Worm (Caenorhabditis elegans) whole organism, young adult: Measurements from ENCODE around the gene R02D5.9.
A peak's percentile ranks its signal among the peaks of the same experiment; 100 is the strongest.

Source experiments
- B0261.1 ChIP-seq: sonication (generic microtip); optimal IDR thresholded peaks from 2 replicates; lab custom pipeline; 2016; ENCODE audit warnings: mild to moderate bottlenecking, missing genetic modification characterization, moderate library complexity, missing compliant biosample characterization
- C06A6.2 ChIP-seq: fragments of 200-800 bp; sonication (Bioruptor generic); conservative IDR thresholded peaks from 2 replicates; pipeline ENCODE4 v1.3.6; 2022; ENCODE audit warnings: missing genetic modification characterization, missing compliant biosample characterization
- F33H1.4 ChIP-seq: fragments of 200-800 bp; sonication (Bioruptor generic); IDR thresholded peaks from 2 replicates; pipeline ENCODE4 v1.3.6; 2022; ENCODE audit warnings: missing genetic modification reagents, missing genetic modification characterization, missing compliant biosample characterization
- F39B2.1 ChIP-seq: fragments of 200-800 bp; sonication (Bioruptor generic); IDR thresholded peaks from 2 replicates; pipeline ENCODE4 v1.3.6; 2022; ENCODE audit warnings: missing genetic modification reagents, missing genetic modification characterization, missing compliant biosample characterization
- F49E8.2 ChIP-seq: sonication (generic microtip); optimal IDR thresholded peaks from 3 replicates; lab custom pipeline; 2017; ENCODE audit warnings: missing genetic modification characterization, mild to moderate bottlenecking, missing compliant biosample characterization, antibody characterized with exemption, moderate library complexity; ENCODE audit not compliant: insufficient read depth
- F55B11.4 ChIP-seq: sonication (generic microtip); optimal IDR thresholded peaks from 2 replicates; lab custom pipeline; 2016; ENCODE audit warnings: missing compliant biosample characterization, missing genetic modification characterization, borderline replicate concordance; ENCODE audit not compliant: insufficient read depth
- Y53G8AR.9 ChIP-seq: fragments of 200-800 bp; sonication (Bioruptor generic); conservative IDR thresholded peaks from 2 replicates; pipeline ENCODE4 v1.3.6; 2022; ENCODE audit warnings: missing genetic modification reagents, missing genetic modification characterization, missing compliant biosample characterization
- Y56A3A.18 ChIP-seq: fragments of 200-800 bp; sonication (Bioruptor generic); IDR thresholded peaks from 2 replicates; pipeline ENCODE4 v1.3.6; 2022; ENCODE audit warnings: missing genetic modification reagents, missing genetic modification characterization, missing compliant biosample characterization
- athp-1 ChIP-seq: sonication (generic microtip); optimal IDR thresholded peaks from 2 replicates; lab custom pipeline; 2017; ENCODE audit warnings: mild to moderate bottlenecking, missing genetic modification characterization, missing compliant biosample characterization
- attf-5 ChIP-seq: fragments of 200-800 bp; sonication (Bioruptor generic); optimal IDR thresholded peaks from 2 replicates; lab custom pipeline; 2018; ENCODE audit warnings: mild to moderate bottlenecking, missing genetic modification characterization, missing compliant biosample characterization
- bed-1 ChIP-seq: fragments of 200-800 bp; sonication (Bioruptor generic); IDR thresholded peaks from 2 replicates; pipeline ENCODE4 v1.3.6; 2022; ENCODE audit warnings: missing genetic modification reagents, missing genetic modification characterization, missing compliant biosample characterization
- ceh-100 ChIP-seq: fragments of 200-800 bp; sonication (Bioruptor generic); IDR thresholded peaks from 2 replicates; pipeline ENCODE4 v1.3.6; 2022; ENCODE audit warnings: missing genetic modification reagents, missing genetic modification characterization, missing compliant biosample characterization
- ceh-27 ChIP-seq: fragments of 200-800 bp; sonication (Bioruptor generic); optimal IDR thresholded peaks from 2 replicates; lab custom pipeline; 2018; ENCODE audit warnings: mild to moderate bottlenecking, missing genetic modification characterization, moderate library complexity, missing compliant biosample characterization
- ceh-91 ChIP-seq: fragments of 200-800 bp; sonication (Bioruptor generic); IDR thresholded peaks from 2 replicates; pipeline ENCODE4 v1.3.6; 2022; ENCODE audit warnings: missing genetic modification reagents, missing genetic modification characterization, missing compliant biosample characterization
- dox-1 ChIP-seq: fragments of 200-800 bp; sonication (Bioruptor generic); IDR thresholded peaks from 2 replicates; pipeline ENCODE4 v1.3.6; 2022; ENCODE audit warnings: missing genetic modification reagents, missing genetic modification characterization, missing compliant biosample characterization
- dpff-1 ChIP-seq: sonication (generic microtip); optimal IDR thresholded peaks from 2 replicates; lab custom pipeline; 2017; ENCODE audit warnings: mild to moderate bottlenecking, missing genetic modification characterization, missing compliant biosample characterization
- efl-1 ChIP-seq: fragments of 150-350 bp; optimal IDR thresholded peaks from 2 replicates; lab custom pipeline; 2014; ENCODE audit warnings: missing biosample characterization, missing genetic modification reagents, missing genetic modification characterization
- ekl-4 ChIP-seq: fragments of 200-800 bp; sonication (Bioruptor generic); IDR thresholded peaks from 2 replicates; pipeline ENCODE4 v1.3.6; 2022; ENCODE audit warnings: missing genetic modification reagents, missing genetic modification characterization, missing compliant biosample characterization
- him-1 ChIP-seq: sonication (generic microtip); optimal IDR thresholded peaks from 2 replicates; lab custom pipeline; 2016; ENCODE audit warnings: missing genotype, missing genetic modification reagents, missing genetic modification characterization, missing compliant biosample characterization
- hmg-20 ChIP-seq: fragments of 200-800 bp; sonication (Bioruptor generic); IDR thresholded peaks from 2 replicates; pipeline ENCODE4 v1.3.6; 2022; ENCODE audit warnings: missing genetic modification reagents, missing genetic modification characterization, missing compliant biosample characterization
- hrde-1 ChIP-seq: sonication (generic microtip); optimal IDR thresholded peaks from 2 replicates; lab custom pipeline; 2016; ENCODE audit warnings: missing genetic modification characterization, mild to moderate bottlenecking, missing compliant biosample characterization, moderate library complexity, missing genotype, missing genetic modification reagents, borderline replicate concordance
- let-526 ChIP-seq: fragments of 200-800 bp; sonication (Bioruptor generic); IDR thresholded peaks from 2 replicates; pipeline ENCODE4 v1.3.6; 2022; ENCODE audit warnings: missing genetic modification reagents, missing genetic modification characterization, missing compliant biosample characterization
- lsl-1 ChIP-seq: fragments of 200-800 bp; sonication (Bioruptor generic); optimal IDR thresholded peaks from 2 replicates; lab custom pipeline; 2018; ENCODE audit warnings: mild to moderate bottlenecking, missing genetic modification characterization, moderate library complexity, missing compliant biosample characterization
- madf-8 ChIP-seq: fragments of 200-800 bp; sonication (Bioruptor generic); conservative IDR thresholded peaks from 2 replicates; pipeline ENCODE4 v1.3.6; 2022; ENCODE audit warnings: missing genetic modification reagents, missing genetic modification characterization, missing compliant biosample characterization
- mcd-1 ChIP-seq: fragments of 200-800 bp; sonication (Bioruptor generic); IDR thresholded peaks from 2 replicates; pipeline ENCODE4 v1.3.6; 2022; ENCODE audit warnings: missing genetic modification reagents, missing genetic modification characterization, missing compliant biosample characterization
- nfyb-1 ChIP-seq: fragments of 200-800 bp; sonication (Bioruptor generic); IDR thresholded peaks from 2 replicates; pipeline ENCODE4 v1.3.6; 2022; ENCODE audit warnings: missing genetic modification reagents, missing genetic modification characterization, missing compliant biosample characterization
- nhr-179 ChIP-seq: sonication (generic microtip); optimal IDR thresholded peaks from 2 replicates; lab custom pipeline; 2016; ENCODE audit warnings: mild to moderate bottlenecking, missing genetic modification characterization, missing compliant biosample characterization
- pbrm-1 ChIP-seq: fragments of 200-800 bp; sonication (Bioruptor generic); IDR thresholded peaks from 2 replicates; pipeline ENCODE4 v1.3.6; 2022; ENCODE audit warnings: missing genetic modification reagents, missing genetic modification characterization, missing compliant biosample characterization
- rcor-1 ChIP-seq: fragments of 200-800 bp; sonication (Bioruptor generic); IDR thresholded peaks from 2 replicates; pipeline ENCODE4 v1.3.6; 2022; ENCODE audit warnings: missing genetic modification reagents, missing genetic modification characterization, missing compliant biosample characterization
- repo-1 ChIP-seq: sonication (generic microtip); optimal IDR thresholded peaks from 2 replicates; lab custom pipeline; 2017; ENCODE audit warnings: mild to moderate bottlenecking, missing genetic modification characterization, missing compliant biosample characterization
- sea-2 ChIP-seq: fragments of 200-800 bp; sonication (Bioruptor generic); IDR thresholded peaks from 2 replicates; pipeline ENCODE4 v1.3.6; 2022; ENCODE audit warnings: missing genetic modification characterization, missing compliant biosample characterization
- snpc-3.4 ChIP-seq: sonication (generic microtip); optimal IDR thresholded peaks from 2 replicates; lab custom pipeline; 2017; ENCODE audit warnings: missing genetic modification characterization, mild to moderate bottlenecking, missing compliant biosample characterization, antibody characterized with exemption, moderate library complexity, missing genotype, missing genetic modification reagents
- snpc-4 ChIP-seq, 5 experiments: fragments of 150-350 bp in 1 of 5; sonication (generic microtip) in 4 of 5; optimal IDR thresholded peaks; 2 replicates each; lab custom pipeline; 2014 to 2018; ENCODE audit warnings: missing genetic modification characterization in 5 of 5, missing biosample characterization in 3 of 5, antibody characterized with exemption in 2 of 5, mild to moderate bottlenecking in 2 of 5, missing compliant biosample characterization in 2 of 5, missing genotype in 2 of 5, moderate library complexity in 2 of 5, missing genetic modification reagents in 1 of 5
- tbx-9 ChIP-seq: sonication (generic microtip); optimal IDR thresholded peaks from 2 replicates; lab custom pipeline; 2016; ENCODE audit warnings: borderline replicate concordance, missing genetic modification characterization, inconsistent platforms, missing compliant biosample characterization
- tlf-1 ChIP-seq: fragments of 200-800 bp; sonication (Bioruptor generic); optimal IDR thresholded peaks from 2 replicates; lab custom pipeline; 2018; ENCODE audit warnings: mild to moderate bottlenecking, missing genetic modification characterization, missing compliant biosample characterization
- zfh-2 ChIP-seq: fragments of 200-800 bp; sonication (Bioruptor generic); conservative IDR thresholded peaks from 2 replicates; pipeline ENCODE4 v1.3.6; 2022; ENCODE audit warnings: missing genetic modification reagents, missing genetic modification characterization, missing compliant biosample characterization

R02D5.9 gene

ce11 chrV:14463087-14463486, 47.8 kb downstream of the R02D5.9 start, which contains the start of gene F08H9.3 (continued):
- TF ChIP-seq ekl-4 (GFP tag; lab: Robert Waterston, UW) (peak; percentile 75; the same call in 1 of the 2 replicates), pbrm-1 (peak; percentile 75), lsl-1 (GFP tag; lab: Kevin White, UChicago) (peak; percentile 55), efl-1 (GFP tag; lab: Kevin White, UChicago) (peak; percentile 10), mcd-1 (GFP tag; lab: Robert Waterston, UW) (peak; percentile 74), repo-1 (peak; percentile 18), ceh-100 (GFP tag; lab: Robert Waterston, UW) (peak; percentile 63), rcor-1 (peak; percentile 55; the same call in 1 of the 2 replicates), dox-1 (GFP tag; lab: Robert Waterston, UW) (peak; percentile 84), tlf-1 (GFP tag; lab: Kevin White, UChicago) (peak; percentile 6), zfh-2 (peak; percentile 51; the same call in 1 of the 2 replicates), F33H1.4 (GFP tag; lab: Robert Waterston, UW) (peak; percentile 51), him-1 (peak; percentile 90), F49E8.2 (tag; lab: Kevin White, UChicago) (peak; percentile 38), ceh-91 (GFP tag; lab: Robert Waterston, UW) (0 out of 2 replicates have a peak, but pooled peaks have one; percentile 18), snpc-3.4 (peak; percentile 85), ceh-27 (GFP tag; lab: Kevin White, UChicago) (peak; percentile 3)

ce11 chrV:14462653-14463052, 48.3 kb downstream of the R02D5.9 start:
- TF ChIP-seq B0261.1 = no peak
- no peak for TF ChIP-seq let-526 (GFP tag; lab: Robert Waterston, UW)
- TF ChIP-seq bed-1 (GFP tag; lab: Robert Waterston, UW) = no peak
- no peak for TF ChIP-seq attf-5
- no peak for TF ChIP-seq hmg-20 (GFP tag; lab: Robert Waterston, UW)
- TF ChIP-seq F33H1.4 (GFP tag; lab: Robert Waterston, UW) = no peak
- TF ChIP-seq tbx-9 = no peak
- no peak for TF ChIP-seq madf-8 (GFP tag; lab: Robert Waterston, UW)
- TF ChIP-seq Y56A3A.18 (GFP tag; lab: Robert Waterston, UW) = no peak
- no peak for TF ChIP-seq sea-2 (GFP tag; lab: Robert Waterston, UW)
- no peak for TF ChIP-seq Y53G8AR.9 (GFP tag; lab: Robert Waterston, UW)
- TF ChIP-seq lsl-1 (GFP tag; lab: Kevin White, UChicago) = no peak
- TF ChIP-seq snpc-4 (GFP tag; optimal IDR thresholded peaks at IDR 0.05; lab: Kevin White, UChicago) = no peak
- no peak for TF ChIP-seq snpc-4 (tag; optimal IDR thresholded peaks at IDR 0.05; lab: Kevin White, UChicago)
- TF ChIP-seq him-1 = no peak

- TF ChIP-seq hrde-1 (no peak), athp-1 (no peak), F39B2.1 (GFP tag; lab: Robert Waterston, UW) (no peak), F55B11.4 (tag; lab: Kevin White, UChicago) (no peak), zfh-2 (peak; percentile 76), dpff-1 (no peak), nfyb-1 (0 out of 2 replicates have a peak, but pooled peaks have one; percentile 15), C06A6.2 (GFP tag; lab: Robert Waterston, UW) (no peak), nhr-179 (tag; lab: Kevin White, UChicago) (no peak)
These were observed 50.3 kb downstream of the R02D5.9 start, which contains the start of gene F08H9.2 for ce11 chrV:14460615-14461102. Gene F08H9.2 (plus strand): TSS chrV:14460665.
